Comparison of ENCODE assay signal across 2 fruit fly cellular contexts in genomic region chr2L:11066887-11067459, dm6.
TF ChIP-seq lines count a peak whose summit lies in the region.

TSS of gene Samuel (minus strand) at chr2L:11066998.

TF ChIP-seq in whole organism, embryonic, 481 proteins besides CTCF, POLR2A, EP300 and RAD21 (continued from another document and continues in another):
- TF ChIP-seq Deaf1 (tag; optimal IDR thresholded peaks at IDR 0.05; lab: Kevin White, UChicago) (peak; percentile 67), CG2712 (tag; optimal IDR thresholded peaks at IDR 0.05; lab: Kevin White, UChicago) (no peak), CG18011 (GFP tag; optimal IDR thresholded peaks at IDR 0.05; lab: Kevin White, UChicago) (no peak), CG18262 (tag; optimal IDR thresholded peaks at IDR 0.05; lab: Kevin White, UChicago) (peak; percentile 23), trem (tag; optimal IDR thresholded peaks at IDR 0.05; lab: Kevin White, UChicago) (peak; percentile 0), nom (GFP tag; optimal IDR thresholded peaks at IDR 0.05; lab: Kevin White, UChicago) (peak; percentile 77), zfh2 (GFP tag; optimal IDR thresholded peaks at IDR 0.05; lab: Kevin White, UChicago) (no peak), CG34376 (GFP tag; optimal IDR thresholded peaks at IDR 0.05; lab: Kevin White, UChicago) (peak; percentile 4), Med (GFP tag; lab: Kevin White, UChicago) (peak; percentile 72), CG6813 (GFP tag; optimal IDR thresholded peaks at IDR 0.05; lab: Kevin White, UChicago) (peak; percentile 20), Xrp1 (GFP tag; IDR thresholded peaks at IDR 0.05; lab: Robert Waterston, UW) (0 out of 2 replicates have a peak, but pooled peaks have one; percentile 24), pros (GFP tag; optimal IDR thresholded peaks at IDR 0.05; lab: Kevin White, UChicago) (no peak), CG32532 (GFP tag; IDR thresholded peaks at IDR 0.05; lab: Robert Waterston, UW) (peak; percentile 35; the same call in 1 of the 2 replicates), chm (GFP tag; IDR thresholded peaks at IDR 0.05; lab: Robert Waterston, UW) (peak; percentile 27; the same call in 1 of the 2 replicates), CG1792 (GFP tag; optimal IDR thresholded peaks at IDR 0.05; lab: Kevin White, UChicago) (no peak), salm (tag; optimal IDR thresholded peaks at IDR 0.05; lab: Kevin White, UChicago) (peak; percentile 54), CG13287 (GFP tag; IDR thresholded peaks at IDR 0.05; lab: Robert Waterston, UW; ENCODE audit: partially characterized antibody) (peak; percentile 49; the same call in 1 of the 2 replicates), gem (tag; optimal IDR thresholded peaks at IDR 0.05; lab: Kevin White, UChicago) (peak; percentile 25), unc-4 (GFP tag; IDR thresholded peaks at IDR 0.05; lab: Robert Waterston, UW; ENCODE audit: partially characterized antibody) (no peak), crp (GFP tag; optimal IDR thresholded peaks at IDR 0.05; lab: Kevin White, UChicago) (no peak), TFAM (GFP tag; optimal IDR thresholded peaks at IDR 0.05; lab: Kevin White, UChicago) (no peak), CG2199 (GFP tag; IDR thresholded peaks at IDR 0.05; lab: Robert Waterston, UW) (peak; percentile 22; the same call in 2 of the 3 replicates), fd64A (GFP tag; optimal IDR thresholded peaks at IDR 0.05; lab: Kevin White, UChicago) (no peak), sna (GFP tag; IDR thresholded peaks at IDR 0.05; lab: Robert Waterston, UW; ENCODE audit: partially characterized antibody) (0 out of 2 replicates have a peak, but pooled peaks have one; percentile 26), so (GFP tag; IDR thresholded peaks at IDR 0.05; lab: Robert Waterston, UW) (peak; percentile 28; the same call in 1 of the 3 replicates), ewg (GFP tag; optimal IDR thresholded peaks at IDR 0.05; lab: Kevin White, UChicago) (no peak), sens (GFP tag; lab: Kevin White, UChicago) (peak; percentile 78), CG16815 (GFP tag; optimal IDR thresholded peaks at IDR 0.05; lab: Kevin White, UChicago) (no peak), CG3163 (GFP tag; optimal IDR thresholded peaks at IDR 0.05; lab: Kevin White, UChicago) (peak; percentile 99), CG3065 (GFP tag; optimal IDR thresholded peaks at IDR 0.05; lab: Kevin White, UChicago) (no peak), CG7786 (GFP tag; optimal IDR thresholded peaks at IDR 0.05; lab: Kevin White, UChicago) (no peak), CG30403 (GFP tag; optimal IDR thresholded peaks at IDR 0.05; lab: Kevin White, UChicago) (peak; percentile 13), hkb (optimal IDR thresholded peaks at IDR 0.05; lab: Kevin White, UChicago) (no peak), hkb (GFP tag; IDR thresholded peaks at IDR 0.05; lab: Robert Waterston, UW) (0 out of 2 replicates have a peak, but pooled peaks have one; percentile 58), CG4707 (GFP tag; optimal IDR thresholded peaks at IDR 0.05; lab: Kevin White, UChicago) (peak; percentile 20), CG11696 (GFP tag; IDR thresholded peaks at IDR 0.05; lab: Robert Waterston, UW) (no peak), MTF-1 (GFP tag; optimal IDR thresholded peaks at IDR 0.05; lab: Kevin White, UChicago; ENCODE audit: borderline replicate concordance) (no peak), CG10979 (tag; optimal IDR thresholded peaks at IDR 0.05; lab: Kevin White, UChicago) (no peak), bowl (GFP tag; IDR thresholded peaks at IDR 0.05; lab: Robert Waterston, UW) (no peak), CG7745 (tag; optimal IDR thresholded peaks at IDR 0.05; lab: Kevin White, UChicago) (no peak), bbx (GFP tag; IDR thresholded peaks at IDR 0.05; lab: Robert Waterston, UW; ENCODE audit: partially characterized antibody) (peak; percentile 32; the same call in 1 of the 2 replicates), hbn (GFP tag; IDR thresholded peaks at IDR 0.05; lab: Robert Waterston, UW; ENCODE audit: partially characterized antibody) (no peak), zen2 (GFP tag; IDR thresholded peaks at IDR 0.05; lab: Robert Waterston, UW; ENCODE audit: partially characterized antibody) (peak; percentile 34; the same call in 1 of the 3 replicates), cwo (GFP tag; optimal IDR thresholded peaks at IDR 0.05; lab: Kevin White, UChicago) (peak; percentile 2), grn (GFP tag; optimal IDR thresholded peaks at IDR 0.05; lab: Kevin White, UChicago) (peak; percentile 96), CG2129 (GFP tag; IDR thresholded peaks at IDR 0.05; lab: Robert Waterston, UW; ENCODE audit: partially characterized antibody) (no peak), CG4730 (GFP tag; IDR thresholded peaks at IDR 0.05; lab: Robert Waterston, UW) (no peak), CG43689 (GFP tag; IDR thresholded peaks at IDR 0.05; lab: Robert Waterston, UW) (no peak), Dbx (GFP tag; IDR thresholded peaks at IDR 0.05; lab: Robert Waterston, UW) (no peak), CG6175 (GFP tag; IDR thresholded peaks at IDR 0.05; lab: Robert Waterston, UW) (0 out of 3 replicates have a peak, but pooled peaks have one; percentile 29), D19A (tag; optimal IDR thresholded peaks at IDR 0.05; lab: Kevin White, UChicago) (peak; percentile 20), kah (GFP tag; optimal IDR thresholded peaks at IDR 0.05; lab: Kevin White, UChicago) (peak; percentile 85), klu (GFP tag; IDR thresholded peaks at IDR 0.05; lab: Robert Waterston, UW) (no peak), amos (GFP tag; IDR thresholded peaks at IDR 0.05; lab: Robert Waterston, UW; ENCODE audit: partially characterized antibody) (peak; percentile 36; the same call in 1 of the 2 replicates), CG17568 (GFP tag; optimal IDR thresholded peaks at IDR 0.05; lab: Kevin White, UChicago) (peak; percentile 45), fu2 (GFP tag; optimal IDR thresholded peaks at IDR 0.05; lab: Kevin White, UChicago) (no peak), Doc2 (GFP tag; IDR thresholded peaks at IDR 0.05; lab: Robert Waterston, UW) (no peak), CG11695 (GFP tag; IDR thresholded peaks at IDR 0.05; lab: Robert Waterston, UW) (0 out of 3 replicates have a peak, but pooled peaks have one; percentile 48), inv (GFP tag; IDR thresholded peaks at IDR 0.05; lab: Robert Waterston, UW; ENCODE audit: partially characterized antibody) (no peak), Rx (GFP tag; IDR thresholded peaks at IDR 0.05; lab: Robert Waterston, UW) (no peak), CG11504 (tag; optimal IDR thresholded peaks at IDR 0.05; lab: Kevin White, UChicago) (peak; percentile 28), bab2 (GFP tag; optimal IDR thresholded peaks at IDR 0.05; lab: Kevin White, UChicago) (no peak), HHEX (GFP tag; optimal IDR thresholded peaks at IDR 0.05; lab: Kevin White, UChicago) (peak; percentile 11)

TF ChIP-seq in whole organism, prepupa, 60 proteins besides CTCF, POLR2A, EP300 and RAD21 (continued from another document):
- peak; percentile 46 for TF ChIP-seq CG10669 (GFP tag; optimal IDR thresholded peaks at IDR 0.05; lab: Kevin White, UChicago)
- peak; percentile 78 for TF ChIP-seq Eip78C (GFP tag; lab: Kevin White, UChicago)
- peak; percentile 73; the same call in 1 of the 3 replicates for TF ChIP-seq eg (GFP tag; IDR thresholded peaks at IDR 0.05; lab: Robert Waterston, UW)
- peak; percentile 57 for TF ChIP-seq dsx (GFP tag; optimal IDR thresholded peaks at IDR 0.05; lab: Kevin White, UChicago; ENCODE audit: poor library complexity, severe bottlenecking)
- peak; percentile 64 for TF ChIP-seq Sox102F (GFP tag; optimal IDR thresholded peaks at IDR 0.05; lab: Kevin White, UChicago)
- TF ChIP-seq Hr38 (GFP tag; optimal IDR thresholded peaks at IDR 0.05; lab: Kevin White, UChicago) = no peak
TF ChIP-seq in whole organism, prepupa: peak in this region for 49.
